Worm (Caenorhabditis elegans): ENCODE results near the gene nep-20.

The nep-20 gene

ce11 chrII:3347940-3348610, 47.3 kb downstream of the nep-20 start, which contains the start of the genes F14D2.14 and bath-29:
TSS of gene F14D2.14 (minus strand) at chrII:3347990.
TSS of gene bath-29 (plus strand) at chrII:3348560.
- TF ChIP-seq mbf-1 (tag; optimal IDR thresholded peaks at IDR 0.05) (no peak), nhr-6 (tag; optimal IDR thresholded peaks at IDR 0.05) (no peak), unc-55 (GFP tag; optimal IDR thresholded peaks at IDR 0.05) (no peak), egl-27 (tag; optimal IDR thresholded peaks at IDR 0.05) (no peak), C34F6.9 (tag; optimal IDR thresholded peaks at IDR 0.05) (no peak), nhr-23 (tag; optimal IDR thresholded peaks at IDR 0.05) (no peak), F13H6.1 (tag; optimal IDR thresholded peaks at IDR 0.05) (no peak), nhr-10 (tag; optimal IDR thresholded peaks at IDR 0.05) (no peak), lin-13 (GFP tag; optimal IDR thresholded peaks at IDR 0.05) (no peak), alr-1 (tag; optimal IDR thresholded peaks at IDR 0.05) (no peak), snpc-4 (tag; optimal IDR thresholded peaks at IDR 0.05) (no peak), skn-1 (tag; optimal IDR thresholded peaks at IDR 0.05) (no peak), aly-2 (tag; optimal IDR thresholded peaks at IDR 0.05) (no peak), nhr-129 (tag; optimal IDR thresholded peaks at IDR 0.05) (no peak), nhr-11 (tag; optimal IDR thresholded peaks at IDR 0.05) (no peak), sem-4 (tag; optimal IDR thresholded peaks at IDR 0.05) (no peak), zag-1 (tag; optimal IDR thresholded peaks at IDR 0.05) (no peak)

DNA sequence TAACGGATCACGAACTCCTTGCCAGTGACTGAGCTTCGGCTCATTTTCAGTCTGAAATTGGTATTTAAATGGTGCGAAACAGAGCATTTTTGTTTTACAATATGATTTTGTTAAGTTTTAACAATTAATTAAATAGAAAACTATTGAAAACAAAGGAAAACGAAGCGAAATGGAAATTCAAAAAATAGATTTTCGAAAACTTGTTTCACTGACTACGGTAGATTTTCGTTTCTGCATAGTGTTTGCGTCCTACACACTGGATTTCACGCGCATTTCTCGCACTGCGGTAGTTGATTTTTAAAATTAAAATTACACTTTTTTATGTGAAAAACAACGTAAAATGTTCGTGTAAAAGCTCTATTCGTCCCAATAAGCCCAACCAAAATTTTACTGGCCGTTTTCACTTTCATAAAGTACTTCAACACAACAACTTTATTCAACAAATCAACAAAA, 49.0 kb downstream of the nep-20 start, which contains the start of gene bath-30:
bath-30 (minus strand) TSS at position 51 of the 453 bp plus-strand sequence.
- TF ChIP-seq nhr-25 (tag; optimal IDR thresholded peaks at IDR 0.05) (no peak), nhr-23 (tag; optimal IDR thresholded peaks at IDR 0.05) (no peak)

DNA sequence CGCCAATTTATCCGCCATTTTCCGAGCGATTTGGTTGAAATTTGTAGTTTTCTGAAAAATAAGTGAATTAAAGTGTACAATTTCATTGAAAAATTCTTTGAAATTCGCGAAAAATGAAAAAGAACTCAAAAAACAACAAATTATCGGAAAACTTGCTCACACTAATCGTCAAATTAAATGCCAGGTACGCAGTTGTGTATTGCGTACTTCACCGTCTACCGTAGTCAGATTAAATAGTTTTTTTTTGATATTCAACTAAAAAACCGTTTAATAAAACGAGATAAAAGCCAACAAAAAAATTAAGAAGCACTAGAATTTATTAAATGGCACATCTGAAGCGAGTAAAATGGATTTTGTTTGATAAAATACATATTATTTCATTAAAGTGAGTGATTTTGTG, 50.5 kb downstream of the nep-20 start, which contains the start of gene bath-28:
bath-28 (minus strand) TSS at position 51 of the 400 bp plus-strand sequence.
- TF ChIP-seq dmd-4 (tag; optimal IDR thresholded peaks at IDR 0.05) (no peak), gmeb-1 (tag; optimal IDR thresholded peaks at IDR 0.05) (no peak), unc-39 (tag; optimal IDR thresholded peaks at IDR 0.05) (no peak), sem-4 (tag; optimal IDR thresholded peaks at IDR 0.05) (no peak), nhr-6 (tag; optimal IDR thresholded peaks at IDR 0.05) (no peak), F13H6.1 (tag; optimal IDR thresholded peaks at IDR 0.05) (no peak), nhr-129 (tag; optimal IDR thresholded peaks at IDR 0.05) (no peak), egl-27 (tag; optimal IDR thresholded peaks at IDR 0.05) (no peak), sma-9 (GFP tag; optimal IDR thresholded peaks at IDR 0.05) (no peak), sma-9 (tag; optimal IDR thresholded peaks at IDR 0.05) (no peak), mdl-1 (tag; optimal IDR thresholded peaks at IDR 0.05) (no peak), ama-1 (optimal IDR thresholded peaks at IDR 0.05) (no peak), lin-13 (GFP tag; optimal IDR thresholded peaks at IDR 0.05) (no peak), ceh-16 (tag; optimal IDR thresholded peaks at IDR 0.05) (no peak), unc-62 (GFP tag; optimal IDR thresholded peaks at IDR 0.05) (no peak), elt-1 (tag; optimal IDR thresholded peaks at IDR 0.05) (no peak), snpc-4 (tag; optimal IDR thresholded peaks at IDR 0.05) (no peak)

- TF ChIP-seq sma-9 (GFP tag; optimal IDR thresholded peaks at IDR 0.05): no peak
- no peak for TF ChIP-seq sma-9 (tag; optimal IDR thresholded peaks at IDR 0.05)
- TF ChIP-seq nhr-12 (tag; optimal IDR thresholded peaks at IDR 0.05): no peak
- no peak for TF ChIP-seq unc-39 (tag; optimal IDR thresholded peaks at IDR 0.05)
- TF ChIP-seq nhr-11 (tag; optimal IDR thresholded peaks at IDR 0.05): no peak
- no peak for TF ChIP-seq lsy-2 (tag; optimal IDR thresholded peaks at IDR 0.05)
- TF ChIP-seq lin-11 (tag; optimal IDR thresholded peaks at IDR 0.05): no peak
- no peak for TF ChIP-seq ama-1 (optimal IDR thresholded peaks at IDR 0.05)
- no peak for TF ChIP-seq lin-39 (tag; optimal IDR thresholded peaks at IDR 0.05)
- TF ChIP-seq R02D3.7 (tag; optimal IDR thresholded peaks at IDR 0.05): no peak
These were observed 51.7 kb downstream of the nep-20 start, which contains the start of gene F14D2.15 for ce11 chrII:3343714-3344113. TSS of gene F14D2.15 (minus strand) at chrII:3343814.
